Worm (Caenorhabditis elegans) whole organism, young adult: ENCODE measurements around the gene ppgn-1.
"Not testable (repeated sequence)": the region's sequence is repeated elsewhere in the genome, so short reads cannot be mapped to it uniquely, and the experiment has no call there.

Experiments used
- C06A6.2 ChIP-seq: fragments of 200-800 bp; sonication (Bioruptor generic); conservative IDR thresholded peaks from 2 replicates; pipeline ENCODE4 v1.3.6; 2022; ENCODE audit warnings: missing genetic modification characterization, missing compliant biosample characterization
- F10E7.11 ChIP-seq: sonication (generic microtip); optimal IDR thresholded peaks from 2 replicates; lab custom pipeline; 2017; ENCODE audit warnings: mild to moderate bottlenecking, missing genetic modification characterization, moderate library complexity, missing compliant biosample characterization
- F23B12.7 ChIP-seq: sonication (generic microtip); optimal IDR thresholded peaks from 2 replicates; lab custom pipeline; 2017; ENCODE audit warnings: missing genetic modification characterization, mild to moderate bottlenecking, missing compliant biosample characterization, antibody characterized with exemption, moderate library complexity; ENCODE audit not compliant: insufficient read depth
- F52B5.7 ChIP-seq: sonication (generic microtip); optimal IDR thresholded peaks from 2 replicates; lab custom pipeline; 2016; ENCODE audit warnings: mild to moderate bottlenecking, missing genetic modification characterization, missing compliant biosample characterization
- K11D2.4 ChIP-seq: fragments of 200-800 bp; sonication (Bioruptor generic); IDR thresholded peaks from 2 replicates; pipeline ENCODE4 v1.3.6; 2022; ENCODE audit warnings: missing genetic modification reagents, missing genetic modification characterization, missing compliant biosample characterization
- Y67H2A.10 ChIP-seq: fragments of 200-800 bp; sonication (Bioruptor generic); conservative IDR thresholded peaks from 2 replicates; pipeline ENCODE4 v1.3.6; 2022; ENCODE audit warnings: missing genetic modification reagents, missing genetic modification characterization, missing compliant biosample characterization
- Y95B8A.8 ChIP-seq: fragments of 200-800 bp; sonication (Bioruptor generic); IDR thresholded peaks from 2 replicates; pipeline ENCODE4 v1.3.6; 2022; ENCODE audit warnings: missing genetic modification reagents, missing genetic modification characterization, missing compliant biosample characterization
- attf-3 ChIP-seq: fragments of 200-800 bp; sonication (Bioruptor generic); conservative IDR thresholded peaks from 2 replicates; pipeline ENCODE4 v1.3.6; 2022; ENCODE audit warnings: missing genetic modification reagents, missing genetic modification characterization, missing compliant biosample characterization
- attf-5 ChIP-seq: fragments of 200-800 bp; sonication (Bioruptor generic); optimal IDR thresholded peaks from 2 replicates; lab custom pipeline; 2018; ENCODE audit warnings: mild to moderate bottlenecking, missing genetic modification characterization, missing compliant biosample characterization
- bed-1 ChIP-seq: fragments of 200-800 bp; sonication (Bioruptor generic); IDR thresholded peaks from 2 replicates; pipeline ENCODE4 v1.3.6; 2022; ENCODE audit warnings: missing genetic modification reagents, missing genetic modification characterization, missing compliant biosample characterization
- bed-2 ChIP-seq: fragments of 200-800 bp; sonication (Bioruptor generic); IDR thresholded peaks from 2 replicates; pipeline ENCODE4 v1.3.6; 2022; ENCODE audit warnings: missing genetic modification reagents, missing genetic modification characterization, missing compliant biosample characterization
- ceh-27 ChIP-seq: fragments of 200-800 bp; sonication (Bioruptor generic); optimal IDR thresholded peaks from 2 replicates; lab custom pipeline; 2018; ENCODE audit warnings: mild to moderate bottlenecking, missing genetic modification characterization, moderate library complexity, missing compliant biosample characterization
- ceh-40 ChIP-seq: fragments of 200-800 bp; sonication (Bioruptor generic); IDR thresholded peaks from 2 replicates; pipeline ENCODE4 v1.3.6; 2022; ENCODE audit warnings: missing genetic modification characterization, missing compliant biosample characterization
- ceh-58 ChIP-seq: fragments of 200-800 bp; sonication (Bioruptor generic); IDR thresholded peaks from 2 replicates; pipeline ENCODE4 v1.3.6; 2022; ENCODE audit warnings: missing genetic modification characterization, missing compliant biosample characterization
- ceh-79 ChIP-seq: sonication (generic microtip); optimal IDR thresholded peaks from 2 replicates; lab custom pipeline; 2017; ENCODE audit warnings: mild to moderate bottlenecking, missing genetic modification characterization, missing compliant biosample characterization
- dox-1 ChIP-seq: fragments of 200-800 bp; sonication (Bioruptor generic); IDR thresholded peaks from 2 replicates; pipeline ENCODE4 v1.3.6; 2022; ENCODE audit warnings: missing genetic modification reagents, missing genetic modification characterization, missing compliant biosample characterization
- egl-44 ChIP-seq: fragments of 200-800 bp; sonication (Bioruptor generic); IDR thresholded peaks from 2 replicates; pipeline ENCODE4 v1.3.6; 2022; ENCODE audit warnings: missing genetic modification reagents, missing genetic modification characterization, missing compliant biosample characterization
- egrh-3 ChIP-seq: fragments of 200-800 bp; sonication (Bioruptor generic); IDR thresholded peaks from 2 replicates; pipeline ENCODE4 v1.3.6; 2022; ENCODE audit warnings: missing genetic modification reagents, missing genetic modification characterization, missing compliant biosample characterization
- ekl-4 ChIP-seq: fragments of 200-800 bp; sonication (Bioruptor generic); IDR thresholded peaks from 2 replicates; pipeline ENCODE4 v1.3.6; 2022; ENCODE audit warnings: missing genetic modification reagents, missing genetic modification characterization, missing compliant biosample characterization
- hmg-1.2 ChIP-seq: fragments of 200-800 bp; sonication (Bioruptor generic); IDR thresholded peaks from 2 replicates; pipeline ENCODE4 v1.3.6; 2022; ENCODE audit warnings: missing genetic modification reagents, missing genetic modification characterization, missing compliant biosample characterization
- lin-26 ChIP-seq: fragments of 200-800 bp; sonication (Bioruptor generic); IDR thresholded peaks from 2 replicates; pipeline ENCODE4 v1.3.6; 2022; ENCODE audit warnings: missing genetic modification reagents, missing genetic modification characterization, missing compliant biosample characterization
- lir-1 ChIP-seq: fragments of 200-800 bp; sonication (Bioruptor generic); conservative IDR thresholded peaks from 2 replicates; pipeline ENCODE4 v1.3.6; 2022; ENCODE audit warnings: missing genetic modification reagents, missing genetic modification characterization, missing compliant biosample characterization
- madf-3 ChIP-seq: fragments of 200-800 bp; sonication (Bioruptor generic); IDR thresholded peaks from 2 replicates; pipeline ENCODE4 v1.3.6; 2022; ENCODE audit warnings: missing genetic modification reagents, missing genetic modification characterization, missing compliant biosample characterization
- madf-6 ChIP-seq: fragments of 200-800 bp; sonication (Bioruptor generic); IDR thresholded peaks from 2 replicates; pipeline ENCODE4 v1.3.6; 2022; ENCODE audit warnings: missing genetic modification reagents, missing genetic modification characterization, missing compliant biosample characterization
- madf-8 ChIP-seq: fragments of 200-800 bp; sonication (Bioruptor generic); conservative IDR thresholded peaks from 2 replicates; pipeline ENCODE4 v1.3.6; 2022; ENCODE audit warnings: missing genetic modification reagents, missing genetic modification characterization, missing compliant biosample characterization
- mcd-1 ChIP-seq: fragments of 200-800 bp; sonication (Bioruptor generic); IDR thresholded peaks from 2 replicates; pipeline ENCODE4 v1.3.6; 2022; ENCODE audit warnings: missing genetic modification reagents, missing genetic modification characterization, missing compliant biosample characterization
- nhr-27 ChIP-seq: fragments of 200-800 bp; sonication (Bioruptor generic); optimal IDR thresholded peaks from 2 replicates; lab custom pipeline; 2018; ENCODE audit warnings: mild to moderate bottlenecking, missing genetic modification characterization, moderate library complexity, missing compliant biosample characterization
- nhr-90 ChIP-seq: sonication (generic microtip); optimal IDR thresholded peaks from 2 replicates; lab custom pipeline; 2016; ENCODE audit warnings: missing genotype, mild to moderate bottlenecking, missing genetic modification characterization, missing compliant biosample characterization
- repo-1 ChIP-seq: sonication (generic microtip); optimal IDR thresholded peaks from 2 replicates; lab custom pipeline; 2017; ENCODE audit warnings: mild to moderate bottlenecking, missing genetic modification characterization, missing compliant biosample characterization
- sdz-38 ChIP-seq: sonication (generic microtip); optimal IDR thresholded peaks from 2 replicates; lab custom pipeline; 2016; ENCODE audit warnings: missing genotype, missing genetic modification characterization, missing compliant biosample characterization
- sea-2 ChIP-seq: fragments of 200-800 bp; sonication (Bioruptor generic); IDR thresholded peaks from 2 replicates; pipeline ENCODE4 v1.3.6; 2022; ENCODE audit warnings: missing genetic modification characterization, missing compliant biosample characterization
- snpc-4 ChIP-seq, 5 experiments: fragments of 150-350 bp in 1 of 5; sonication (generic microtip) in 4 of 5; optimal IDR thresholded peaks; 2 replicates each; lab custom pipeline; 2014 to 2018; ENCODE audit warnings: missing genetic modification characterization in 5 of 5, missing biosample characterization in 3 of 5, antibody characterized with exemption in 2 of 5, mild to moderate bottlenecking in 2 of 5, missing compliant biosample characterization in 2 of 5, missing genotype in 2 of 5, moderate library complexity in 2 of 5, missing genetic modification reagents in 1 of 5
- somi-1 ChIP-seq: fragments of 200-800 bp; sonication (Bioruptor generic); optimal IDR thresholded peaks from 2 replicates; lab custom pipeline; 2018; ENCODE audit warnings: mild to moderate bottlenecking, missing genetic modification characterization, missing compliant biosample characterization
- xnd-1 ChIP-seq: sonication (generic microtip); optimal IDR thresholded peaks from 2 replicates; lab custom pipeline; 2016; ENCODE audit warnings: missing genotype, missing genetic modification reagents, missing genetic modification characterization, missing compliant biosample characterization
- zfh-2 ChIP-seq: fragments of 200-800 bp; sonication (Bioruptor generic); conservative IDR thresholded peaks from 2 replicates; pipeline ENCODE4 v1.3.6; 2022; ENCODE audit warnings: missing genetic modification reagents, missing genetic modification characterization, missing compliant biosample characterization
- ztf-26 ChIP-seq: sonication (generic microtip); optimal IDR thresholded peaks from 2 replicates; lab custom pipeline; 2017; ENCODE audit warnings: missing genetic modification characterization, missing compliant biosample characterization
- ztf-6 ChIP-seq: fragments of 200-800 bp; sonication (Bioruptor generic); IDR thresholded peaks from 2 replicates; pipeline ENCODE4 v1.3.6; 2022; ENCODE audit warnings: missing genetic modification reagents, missing genetic modification characterization, missing compliant biosample characterization

ppgn-1 gene

ce11 chrIV:2398317-2398716 is 49.6 kb upstream of the ppgn-1 start (continued):
- no peak for TF ChIP-seq lir-1 (GFP tag; lab: Robert Waterston, UW)
- TF ChIP-seq ceh-58 (GFP tag; lab: Robert Waterston, UW) = no peak
- 0 out of 2 replicates have a peak, but pooled peaks have one; percentile 7 for TF ChIP-seq madf-3 (GFP tag; lab: Robert Waterston, UW)
- TF ChIP-seq egl-44 (GFP tag; lab: Robert Waterston, UW) = 0 out of 2 replicates have a peak, but pooled peaks have one; percentile 54
- TF ChIP-seq F52B5.7 (tag; lab: Kevin White, UChicago) = no peak
- no peak for TF ChIP-seq Y95B8A.8
- TF ChIP-seq F10E7.11 (tag; lab: Kevin White, UChicago) = no peak
- no peak for TF ChIP-seq sea-2
- TF ChIP-seq attf-5 (GFP tag; lab: Kevin White, UChicago) = no peak
- no peak for TF ChIP-seq C06A6.2
- no peak for TF ChIP-seq madf-8 (GFP tag; lab: Robert Waterston, UW)
- no peak for TF ChIP-seq K11D2.4
- TF ChIP-seq ceh-40 (GFP tag; lab: Robert Waterston, UW) = no peak
- no peak for TF ChIP-seq F23B12.7 (tag; lab: Kevin White, UChicago)
- no peak for TF ChIP-seq ztf-6
- no peak for TF ChIP-seq nhr-90
- TF ChIP-seq sdz-38 (tag; lab: Kevin White, UChicago) = no peak
- TF ChIP-seq attf-3 (GFP tag; lab: Robert Waterston, UW) = 0 out of 2 replicates have a peak, but pooled peaks have one; percentile 18
- TF ChIP-seq somi-1 (GFP tag; lab: Kevin White, UChicago) = no peak
- TF ChIP-seq xnd-1 (tag; lab: Kevin White, UChicago) = no peak
- no peak for TF ChIP-seq ceh-27 (GFP tag; lab: Kevin White, UChicago)
- TF ChIP-seq bed-2 (GFP tag; lab: Robert Waterston, UW) = no peak
- no peak for TF ChIP-seq Y67H2A.10
- no peak for TF ChIP-seq nhr-27
- TF ChIP-seq dox-1 (GFP tag; lab: Robert Waterston, UW) = 0 out of 2 replicates have a peak, but pooled peaks have one; percentile 6
- TF ChIP-seq repo-1 (tag; lab: Kevin White, UChicago) = no peak
- TF ChIP-seq ceh-79 (tag; lab: Kevin White, UChicago) = no peak
- no peak for TF ChIP-seq bed-1 (GFP tag; lab: Robert Waterston, UW)
- no peak for TF ChIP-seq ztf-26 (tag; lab: Kevin White, UChicago)

ce11 chrIV:2397145-2397544 is 48.4 kb upstream of the ppgn-1 start:
- 0 out of 2 replicates have a peak, but pooled peaks have one; percentile 30 for TF ChIP-seq mcd-1 (GFP tag; lab: Robert Waterston, UW)
- not testable (repeated sequence) for TF ChIP-seq snpc-4 (GFP tag; optimal IDR thresholded peaks at IDR 0.05; lab: Kevin White, UChicago)
- peak in 1 of 4 experiments; percentile 58 for TF ChIP-seq snpc-4 (tag; optimal IDR thresholded peaks at IDR 0.05; lab: Kevin White, UChicago)
- TF ChIP-seq ekl-4 = 0 out of 2 replicates have a peak, but pooled peaks have one; percentile 33
- peak; percentile 71 for TF ChIP-seq lin-26 (GFP tag; lab: Robert Waterston, UW)
- TF ChIP-seq zfh-2 = 0 out of 2 replicates have a peak, but pooled peaks have one; percentile 35
- peak; percentile 16; the same call in 1 of the 2 replicates for TF ChIP-seq hmg-1.2 (GFP tag; lab: Robert Waterston, UW)
- TF ChIP-seq madf-6 (GFP tag; lab: Robert Waterston, UW) = peak; percentile 33; the same call in 1 of the 2 replicates
- TF ChIP-seq egrh-3 (GFP tag; lab: Robert Waterston, UW) = peak; percentile 23; the same call in 1 of the 2 replicates
